In the genomic region with DNA sequence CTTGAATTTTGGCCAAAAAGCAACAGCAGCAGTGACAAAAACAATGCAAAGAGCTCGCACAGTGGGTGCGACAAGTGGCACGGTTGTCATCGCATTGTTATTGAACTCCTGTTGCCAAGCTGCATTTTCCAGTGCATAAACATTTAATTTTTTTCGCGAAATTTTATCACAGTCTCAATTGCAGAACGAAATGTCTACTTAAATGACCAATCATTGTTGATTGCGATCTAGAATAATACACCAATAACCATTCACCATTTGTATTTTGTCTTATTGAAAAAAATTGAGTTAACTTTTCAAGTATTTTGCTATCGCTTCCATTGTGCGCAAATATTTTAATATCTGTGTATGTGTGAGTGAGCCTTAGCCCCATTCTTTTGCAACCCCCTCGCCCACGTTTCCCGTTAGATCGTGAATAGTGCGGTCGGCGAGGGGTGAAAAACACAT, we compare ENCODE assay signal across 1 fruit fly cellular context.
TF ChIP-seq lines count a peak whose summit lies in the region.

No protein-coding gene starts in this region.

TF ChIP-seq in whole organism, embryonic, 481 proteins besides CTCF, POLR2A, EP300 and RAD21 (continued from another document and continues in another):
- no peak for TF ChIP-seq HmgD (GFP tag; optimal IDR thresholded peaks at IDR 0.05; lab: Kevin White, UChicago)
- no peak for TF ChIP-seq CG17186 (GFP tag; optimal IDR thresholded peaks at IDR 0.05; lab: Kevin White, UChicago)
- TF ChIP-seq pros (GFP tag; optimal IDR thresholded peaks at IDR 0.05; lab: Kevin White, UChicago), result peak; percentile 30
- TF ChIP-seq lola (GFP tag; optimal IDR thresholded peaks at IDR 0.05; lab: Kevin White, UChicago), result no peak
- TF ChIP-seq CG9727 (GFP tag; optimal IDR thresholded peaks at IDR 0.05; lab: Kevin White, UChicago), result no peak
- TF ChIP-seq CG7271 (tag; optimal IDR thresholded peaks at IDR 0.05; lab: Kevin White, UChicago), result no peak
- TF ChIP-seq CG10267 (tag; optimal IDR thresholded peaks at IDR 0.05; lab: Kevin White, UChicago), result no peak
- TF ChIP-seq Lpt (GFP tag; optimal IDR thresholded peaks at IDR 0.05; lab: Kevin White, UChicago), result no peak
- TF ChIP-seq fd96Cb (tag; optimal IDR thresholded peaks at IDR 0.05; lab: Kevin White, UChicago), result no peak
- no peak for TF ChIP-seq gsb (GFP tag; IDR thresholded peaks at IDR 0.05; lab: Robert Waterston, UW)
- no peak for TF ChIP-seq kay (GFP tag; optimal IDR thresholded peaks at IDR 0.05; lab: Kevin White, UChicago)
- peak; percentile 62 for TF ChIP-seq Ets65A (GFP tag; lab: Kevin White, UChicago)
- TF ChIP-seq CG5245 (GFP tag; optimal IDR thresholded peaks at IDR 0.05; lab: Kevin White, UChicago), result no peak
- TF ChIP-seq ash1 (GFP tag; optimal IDR thresholded peaks at IDR 0.05; lab: Kevin White, UChicago), result no peak
- TF ChIP-seq CG32772 (GFP tag; IDR thresholded peaks at IDR 0.05; lab: Robert Waterston, UW), result no peak
- TF ChIP-seq Pdp1 (GFP tag; optimal IDR thresholded peaks at IDR 0.05; lab: Kevin White, UChicago), result peak in 1 of 2 experiments; percentile 23
- peak; percentile 20 for TF ChIP-seq CG12659 (GFP tag; optimal IDR thresholded peaks at IDR 0.05; lab: Kevin White, UChicago)
- no peak for TF ChIP-seq CG8478 (optimal IDR thresholded peaks at IDR 0.05; lab: Kevin White, UChicago)
- TF ChIP-seq disco-r (GFP tag; optimal IDR thresholded peaks at IDR 0.05; lab: Kevin White, UChicago), result no peak
- TF ChIP-seq unc-4 (GFP tag; IDR thresholded peaks at IDR 0.05; lab: Robert Waterston, UW; ENCODE audit: partially characterized antibody), result no peak
- no peak for TF ChIP-seq btn (GFP tag; optimal IDR thresholded peaks at IDR 0.05; lab: Kevin White, UChicago)
- TF ChIP-seq al (GFP tag; IDR thresholded peaks at IDR 0.05; lab: Robert Waterston, UW), result peak; percentile 68
- TF ChIP-seq Abd-B (GFP tag; optimal IDR thresholded peaks at IDR 0.05; lab: Kevin White, UChicago), result no peak
- no peak for TF ChIP-seq hth (optimal IDR thresholded peaks at IDR 0.05; lab: Kevin White, UChicago)
- no peak for TF ChIP-seq Hand (GFP tag; optimal IDR thresholded peaks at IDR 0.05; lab: Kevin White, UChicago)
- TF ChIP-seq CG13287 (GFP tag; IDR thresholded peaks at IDR 0.05; lab: Robert Waterston, UW; ENCODE audit: partially characterized antibody), result no peak
- TF ChIP-seq stc (GFP tag; IDR thresholded peaks at IDR 0.05; lab: Robert Waterston, UW), result no peak
- TF ChIP-seq Dfd (GFP tag; optimal IDR thresholded peaks at IDR 0.05; lab: Kevin White, UChicago), result no peak
- no peak for TF ChIP-seq CG9797 (GFP tag; optimal IDR thresholded peaks at IDR 0.05; lab: Kevin White, UChicago)
- no peak for TF ChIP-seq CG3726 (GFP tag; IDR thresholded peaks at IDR 0.05; lab: Robert Waterston, UW)
- no peak for TF ChIP-seq psq (GFP tag; optimal IDR thresholded peaks at IDR 0.05; lab: Kevin White, UChicago)
- TF ChIP-seq sob (GFP tag; IDR thresholded peaks at IDR 0.05; lab: Robert Waterston, UW), result 0 out of 2 replicates have a peak, but pooled peaks have one; percentile 24
- TF ChIP-seq Dp (GFP tag; optimal IDR thresholded peaks at IDR 0.05; lab: Kevin White, UChicago), result no peak
- no peak for TF ChIP-seq CG10462 (GFP tag; optimal IDR thresholded peaks at IDR 0.05; lab: Kevin White, UChicago)
- no peak for TF ChIP-seq CG17385 (GFP tag; optimal IDR thresholded peaks at IDR 0.05; lab: Kevin White, UChicago)
- TF ChIP-seq row (GFP tag; IDR thresholded peaks at IDR 0.05; lab: Robert Waterston, UW), result peak; percentile 47; the same call in 2 of the 3 replicates
- TF ChIP-seq CG15601 (tag; optimal IDR thresholded peaks at IDR 0.05; lab: Kevin White, UChicago), result no peak
- no peak for TF ChIP-seq amos (GFP tag; IDR thresholded peaks at IDR 0.05; lab: Robert Waterston, UW; ENCODE audit: partially characterized antibody)
- no peak for TF ChIP-seq slp2 (GFP tag; optimal IDR thresholded peaks at IDR 0.05; lab: Kevin White, UChicago)
- no peak for TF ChIP-seq bcd (GFP tag; optimal IDR thresholded peaks at IDR 0.05; lab: Kevin White, UChicago)
- no peak for TF ChIP-seq Gsc (GFP tag; IDR thresholded peaks at IDR 0.05; lab: Robert Waterston, UW)
- no peak for TF ChIP-seq chn (GFP tag; optimal IDR thresholded peaks at IDR 0.05; lab: Kevin White, UChicago)
- TF ChIP-seq pita (GFP tag; optimal IDR thresholded peaks at IDR 0.05; lab: Kevin White, UChicago), result no peak
- TF ChIP-seq Drgx (GFP tag; IDR thresholded peaks at IDR 0.05; lab: Robert Waterston, UW), result peak; percentile 51; the same call in 1 of the 2 replicates
- no peak for TF ChIP-seq CG1792 (GFP tag; optimal IDR thresholded peaks at IDR 0.05; lab: Kevin White, UChicago)
- no peak for TF ChIP-seq dm (GFP tag; optimal IDR thresholded peaks at IDR 0.05; lab: Kevin White, UChicago)
- no peak for TF ChIP-seq fd102C (GFP tag; optimal IDR thresholded peaks at IDR 0.05; lab: Kevin White, UChicago)
- TF ChIP-seq stwl (tag; optimal IDR thresholded peaks at IDR 0.05; lab: Kevin White, UChicago), result no peak
- TF ChIP-seq CG8388 (GFP tag; optimal IDR thresholded peaks at IDR 0.05; lab: Kevin White, UChicago), result no peak
- TF ChIP-seq Nf-YC (tag; optimal IDR thresholded peaks at IDR 0.05; lab: Kevin White, UChicago), result peak; percentile 2
- TF ChIP-seq ttk (GFP tag; IDR thresholded peaks at IDR 0.05; lab: Robert Waterston, UW), result no peak
- no peak for TF ChIP-seq CG15011 (GFP tag; optimal IDR thresholded peaks at IDR 0.05; lab: Kevin White, UChicago)
- no peak for TF ChIP-seq jigr1 (GFP tag; IDR thresholded peaks at IDR 0.05; lab: Robert Waterston, UW)
- TF ChIP-seq CG11560 (tag; IDR thresholded peaks at IDR 0.05; lab: Robert Waterston, UW), result no peak
- no peak for TF ChIP-seq CG16779 (GFP tag; IDR thresholded peaks at IDR 0.05; lab: Robert Waterston, UW)
- TF ChIP-seq D (optimal IDR thresholded peaks at IDR 0.05; lab: Kevin White, UChicago), result no peak
- TF ChIP-seq D (GFP tag; optimal IDR thresholded peaks at IDR 0.05; lab: Kevin White, UChicago), result no peak
- TF ChIP-seq repo (GFP tag; optimal IDR thresholded peaks at IDR 0.05; lab: Kevin White, UChicago), result no peak
- TF ChIP-seq da (GFP tag; optimal IDR thresholded peaks at IDR 0.05; lab: Kevin White, UChicago), result no peak
- no peak for TF ChIP-seq Fer3 (tag; optimal IDR thresholded peaks at IDR 0.05; lab: Kevin White, UChicago)
- TF ChIP-seq slbo (GFP tag; IDR thresholded peaks at IDR 0.05; lab: Robert Waterston, UW), result peak; percentile 54
- no peak for TF ChIP-seq tgo (GFP tag; IDR thresholded peaks at IDR 0.05; lab: Robert Waterston, UW)
- TF ChIP-seq Adf1 (GFP tag; IDR thresholded peaks at IDR 0.05; lab: Robert Waterston, UW), result no peak
- no peak; the same call in none of the 2 replicates for TF ChIP-seq CG9215 (GFP tag; IDR thresholded peaks at IDR 0.05; lab: Robert Waterston, UW)
- TF ChIP-seq CG31388 (GFP tag; optimal IDR thresholded peaks at IDR 0.05; lab: Kevin White, UChicago), result no peak
- TF ChIP-seq zen2 (GFP tag; IDR thresholded peaks at IDR 0.05; lab: Robert Waterston, UW; ENCODE audit: partially characterized antibody), result no peak
- TF ChIP-seq CG13123 (GFP tag; optimal IDR thresholded peaks at IDR 0.05; lab: Kevin White, UChicago), result no peak
- TF ChIP-seq CG13296 (GFP tag; optimal IDR thresholded peaks at IDR 0.05; lab: Kevin White, UChicago), result no peak
- TF ChIP-seq Camta (GFP tag; optimal IDR thresholded peaks at IDR 0.05; lab: Kevin White, UChicago), result peak; percentile 2
- TF ChIP-seq CrebB (tag; optimal IDR thresholded peaks at IDR 0.05; lab: Kevin White, UChicago), result no peak
- TF ChIP-seq CG30403 (GFP tag; optimal IDR thresholded peaks at IDR 0.05; lab: Kevin White, UChicago), result peak; percentile 41
- no peak for TF ChIP-seq z (GFP tag; IDR thresholded peaks at IDR 0.05; lab: Robert Waterston, UW)
- peak; percentile 22 for TF ChIP-seq sug (tag; optimal IDR thresholded peaks at IDR 0.05; lab: Kevin White, UChicago)
- no peak for TF ChIP-seq usp (GFP tag; optimal IDR thresholded peaks at IDR 0.05; lab: Kevin White, UChicago)
- TF ChIP-seq luna (GFP tag; optimal IDR thresholded peaks at IDR 0.05; lab: Kevin White, UChicago), result no peak
- TF ChIP-seq Trl (optimal IDR thresholded peaks at IDR 0.05; lab: Kevin White, UChicago), result no peak
- TF ChIP-seq Trl (GFP tag; optimal IDR thresholded peaks at IDR 0.05; lab: Kevin White, UChicago), result peak; percentile 17
- TF ChIP-seq Mes4 (GFP tag; optimal IDR thresholded peaks at IDR 0.05; lab: Kevin White, UChicago), result no peak
- TF ChIP-seq Gug (GFP tag; IDR thresholded peaks at IDR 0.05; lab: Robert Waterston, UW), result peak; percentile 20; the same call in 1 of the 4 replicates
- no peak for TF ChIP-seq so (GFP tag; IDR thresholded peaks at IDR 0.05; lab: Robert Waterston, UW)
- no peak for TF ChIP-seq br (optimal IDR thresholded peaks at IDR 0.05; lab: Kevin White, UChicago)
- no peak for TF ChIP-seq aop (GFP tag; IDR thresholded peaks at IDR 0.05; lab: Robert Waterston, UW)
- TF ChIP-seq schlank (tag; optimal IDR thresholded peaks at IDR 0.05; lab: Kevin White, UChicago), result no peak
- TF ChIP-seq CG18011 (GFP tag; optimal IDR thresholded peaks at IDR 0.05; lab: Kevin White, UChicago), result no peak
- TF ChIP-seq Sry-β (GFP tag; optimal IDR thresholded peaks at IDR 0.05; lab: Kevin White, UChicago), result no peak
- no peak for TF ChIP-seq CG17361 (GFP tag; IDR thresholded peaks at IDR 0.05; lab: Robert Waterston, UW)
- TF ChIP-seq CG18764 (GFP tag; optimal IDR thresholded peaks at IDR 0.05; lab: Kevin White, UChicago), result no peak
- TF ChIP-seq HHEX (GFP tag; optimal IDR thresholded peaks at IDR 0.05; lab: Kevin White, UChicago), result no peak
- no peak for TF ChIP-seq sc (optimal IDR thresholded peaks at IDR 0.05; lab: Kevin White, UChicago)
- no peak for TF ChIP-seq sc (GFP tag; optimal IDR thresholded peaks at IDR 0.05; lab: Kevin White, UChicago)
- TF ChIP-seq Hey (tag; optimal IDR thresholded peaks at IDR 0.05; lab: Kevin White, UChicago), result no peak
- no peak for TF ChIP-seq CG10654 (GFP tag; optimal IDR thresholded peaks at IDR 0.05; lab: Kevin White, UChicago)
- peak; percentile 24 for TF ChIP-seq Hsf (GFP tag; optimal IDR thresholded peaks at IDR 0.05; lab: Kevin White, UChicago)
- no peak; the same call in 1 of the 2 replicates for TF ChIP-seq CG11085 (GFP tag; IDR thresholded peaks at IDR 0.05; lab: Robert Waterston, UW)
- no peak for TF ChIP-seq CG11456 (GFP tag; IDR thresholded peaks at IDR 0.05; lab: Robert Waterston, UW)
- TF ChIP-seq PHDP (tag; optimal IDR thresholded peaks at IDR 0.05; lab: Kevin White, UChicago), result no peak
- no peak for TF ChIP-seq CG1024 (GFP tag; IDR thresholded peaks at IDR 0.05; lab: Robert Waterston, UW)
- TF ChIP-seq CkIIα-i1 (GFP tag; IDR thresholded peaks at IDR 0.05; lab: Robert Waterston, UW), result no peak
- no peak for TF ChIP-seq ab (GFP tag; optimal IDR thresholded peaks at IDR 0.05; lab: Kevin White, UChicago)
- TF ChIP-seq twi (tag; optimal IDR thresholded peaks at IDR 0.05; lab: Kevin White, UChicago), result no peak
- TF ChIP-seq hb (GFP tag; IDR thresholded peaks at IDR 0.05; lab: Robert Waterston, UW; ENCODE audit: partially characterized antibody), result no peak
- TF ChIP-seq CG2129 (GFP tag; IDR thresholded peaks at IDR 0.05; lab: Robert Waterston, UW; ENCODE audit: partially characterized antibody), result no peak
- TF ChIP-seq inv (GFP tag; IDR thresholded peaks at IDR 0.05; lab: Robert Waterston, UW; ENCODE audit: partially characterized antibody), result no peak
- TF ChIP-seq CG6689 (GFP tag; IDR thresholded peaks at IDR 0.05; lab: Robert Waterston, UW), result peak; percentile 13; the same call in 1 of the 2 replicates
- TF ChIP-seq CG6765 (GFP tag; optimal IDR thresholded peaks at IDR 0.05; lab: Kevin White, UChicago), result no peak
- no peak for TF ChIP-seq CG6254 (GFP tag; optimal IDR thresholded peaks at IDR 0.05; lab: Kevin White, UChicago)
- TF ChIP-seq CG16863 (GFP tag; optimal IDR thresholded peaks at IDR 0.05; lab: Kevin White, UChicago), result no peak
- no peak for TF ChIP-seq CG11398 (GFP tag; optimal IDR thresholded peaks at IDR 0.05; lab: Kevin White, UChicago)
- no peak for TF ChIP-seq onecut (GFP tag; IDR thresholded peaks at IDR 0.05; lab: Robert Waterston, UW)
- no peak for TF ChIP-seq Tbp (GFP tag; optimal IDR thresholded peaks at IDR 0.05; lab: Kevin White, UChicago)
- no peak for TF ChIP-seq ems (GFP tag; optimal IDR thresholded peaks at IDR 0.05; lab: Kevin White, UChicago)
- no peak for TF ChIP-seq Sry-δ (GFP tag; optimal IDR thresholded peaks at IDR 0.05; lab: Kevin White, UChicago)
- TF ChIP-seq ase (GFP tag; IDR thresholded peaks at IDR 0.05; lab: Robert Waterston, UW), result no peak
- no peak for TF ChIP-seq Side (GFP tag; optimal IDR thresholded peaks at IDR 0.05; lab: Kevin White, UChicago)
- TF ChIP-seq CG9609 (GFP tag; optimal IDR thresholded peaks at IDR 0.05; lab: Kevin White, UChicago), result no peak
- peak; percentile 26 for TF ChIP-seq bab2 (GFP tag; optimal IDR thresholded peaks at IDR 0.05; lab: Kevin White, UChicago)
- no peak for TF ChIP-seq ewg (GFP tag; optimal IDR thresholded peaks at IDR 0.05; lab: Kevin White, UChicago)
- TF ChIP-seq pfk (GFP tag; optimal IDR thresholded peaks at IDR 0.05; lab: Kevin White, UChicago), result no peak
- TF ChIP-seq vvl (GFP tag; IDR thresholded peaks at IDR 0.05; lab: Robert Waterston, UW), result no peak
- no peak for TF ChIP-seq CG34224 (GFP tag; IDR thresholded peaks at IDR 0.05; lab: Robert Waterston, UW; ENCODE audit: partially characterized antibody)
- TF ChIP-seq H15 (GFP tag; IDR thresholded peaks at IDR 0.05; lab: Robert Waterston, UW), result no peak
- TF ChIP-seq croc (GFP tag; conservative IDR thresholded peaks at IDR 0.05; lab: Robert Waterston, UW), result no peak
- TF ChIP-seq CG14667 (GFP tag; IDR thresholded peaks at IDR 0.05; lab: Robert Waterston, UW), result no peak
- no peak for TF ChIP-seq cato (GFP tag; optimal IDR thresholded peaks at IDR 0.05; lab: Kevin White, UChicago; ENCODE audit: borderline replicate concordance)
- no peak for TF ChIP-seq zf30C (GFP tag; optimal IDR thresholded peaks at IDR 0.05; lab: Kevin White, UChicago)
- no peak for TF ChIP-seq CG8281 (tag; optimal IDR thresholded peaks at IDR 0.05; lab: Kevin White, UChicago)
- no peak for TF ChIP-seq Taf1 (GFP tag; IDR thresholded peaks at IDR 0.05; lab: Robert Waterston, UW)
- no peak for TF ChIP-seq Spps (tag; optimal IDR thresholded peaks at IDR 0.05; lab: Kevin White, UChicago)
- TF ChIP-seq CG17829 (tag; optimal IDR thresholded peaks at IDR 0.05; lab: Kevin White, UChicago), result no peak
- no peak for TF ChIP-seq CG1529 (GFP tag; optimal IDR thresholded peaks at IDR 0.05; lab: Kevin White, UChicago)
- TF ChIP-seq CG6175 (GFP tag; IDR thresholded peaks at IDR 0.05; lab: Robert Waterston, UW), result no peak
- TF ChIP-seq dmrt11E (tag; optimal IDR thresholded peaks at IDR 0.05; lab: Kevin White, UChicago), result no peak
- TF ChIP-seq CG31441 (GFP tag; IDR thresholded peaks at IDR 0.05; lab: Robert Waterston, UW), result no peak
- no peak for TF ChIP-seq bsh (GFP tag; optimal IDR thresholded peaks at IDR 0.05; lab: Kevin White, UChicago)
